Fruit fly (Drosophila melanogaster) whole organism, wandering third instar larva: ENCODE results near the gene CG4995.
A peak's percentile ranks its signal among the peaks of the same experiment; 100 is the strongest.

ENCODE experiments used
- Abd-B ChIP-seq: fragments of >200 bp; optimal IDR thresholded peaks from 2 replicates; lab custom pipeline; 2017; ENCODE audit warnings: missing biosample characterization, missing genetic modification characterization
- CG32264 ChIP-seq: fragments of 200-800 bp; sonication (Bioruptor generic); optimal IDR thresholded peaks from 2 replicates; lab custom pipeline; 2016; ENCODE audit warnings: missing biosample characterization, missing genetic modification characterization
- CrebA ChIP-seq: fragments of 200-800 bp; sonication (Bioruptor generic); optimal IDR thresholded peaks from 2 replicates; lab custom pipeline; 2016; ENCODE audit warnings: missing biosample characterization, mild to moderate bottlenecking, missing genetic modification characterization, borderline replicate concordance
- Dfd ChIP-seq: fragments of >200 bp; optimal IDR thresholded peaks from 2 replicates; lab custom pipeline; 2017; ENCODE audit warnings: missing biosample characterization, missing genetic modification characterization
- Dif ChIP-seq: fragments of 200-275, 200-300 bp; sonication (Bioruptor generic); optimal IDR thresholded peaks from 2 replicates; lab custom pipeline; 2018; ENCODE audit warnings: missing biosample characterization, missing genetic modification characterization; ENCODE audit not compliant: partially characterized antibody
- GATAd ChIP-seq: sonication (Bioruptor generic); optimal IDR thresholded peaks from 2 replicates; lab custom pipeline; 2016; ENCODE audit warnings: missing biosample characterization, missing genetic modification characterization
- HLH106 ChIP-seq: fragments of 200-800 bp; optimal IDR thresholded peaks from 3 replicates; lab custom pipeline; 2019; ENCODE audit warnings: missing biosample characterization, mild to moderate bottlenecking, missing genetic modification characterization, moderate library complexity
- Hnf4 ChIP-seq: fragments of 200-800 bp; sonication (Bioruptor generic); optimal IDR thresholded peaks from 2 replicates; lab custom pipeline; 2016; ENCODE audit warnings: missing biosample characterization, mild to moderate bottlenecking, missing genetic modification characterization
- Hr83 ChIP-seq: fragments of 200-300 bp; sonication (Bioruptor generic); optimal IDR thresholded peaks from 2 replicates; lab custom pipeline; 2016; ENCODE audit warnings: missing biosample characterization, mild to moderate bottlenecking, missing genetic modification characterization, moderate library complexity; ENCODE audit not compliant: poor library complexity, severe bottlenecking
- Jra ChIP-seq: sonication (Bioruptor generic); optimal IDR thresholded peaks from 2 replicates; lab custom pipeline; 2016; ENCODE audit warnings: missing biosample characterization, missing genetic modification characterization
- Myc ChIP-seq: fragments of >200 bp; optimal IDR thresholded peaks from 2 replicates; lab custom pipeline; 2017
- N ChIP-seq: fragments of >200 bp; optimal IDR thresholded peaks from 2 replicates; lab custom pipeline; 2018; ENCODE audit warnings: missing biosample characterization, missing external identifiers, missing genetic modification characterization
- Sp1 ChIP-seq: fragments of 200-800 bp; sonication (Bioruptor generic); optimal IDR thresholded peaks from 3 replicates; lab custom pipeline; 2019; ENCODE audit warnings: missing biosample characterization, mild to moderate bottlenecking, missing genetic modification characterization, moderate library complexity
- br ChIP-seq: fragments of 200-800 bp; sonication (Bioruptor generic); optimal IDR thresholded peaks from 2 replicates; lab custom pipeline; 2016; ENCODE audit warnings: missing biosample characterization, missing genetic modification characterization
- dl ChIP-seq, 2 experiments: fragments of 175-275, 200-275 bp in 1 of 2; fragments of 200-275 bp in 1 of 2; sonication (Bioruptor generic); optimal IDR thresholded peaks; lab custom pipeline; 2018; ENCODE audit warnings: mild to moderate bottlenecking in 2 of 2, missing biosample characterization in 2 of 2, missing genetic modification characterization in 2 of 2, moderate library complexity in 2 of 2; ENCODE audit not compliant: partially characterized antibody in 2 of 2, insufficient read depth in 1 of 2
- dmrt93B ChIP-seq: fragments of 200-800 bp; sonication (Bioruptor generic); optimal IDR thresholded peaks from 2 replicates; lab custom pipeline; 2018; ENCODE audit warnings: missing biosample characterization, mild to moderate bottlenecking, missing genetic modification characterization
- dsf ChIP-seq: sonication (Bioruptor generic); optimal IDR thresholded peaks from 2 replicates; lab custom pipeline; 2016; ENCODE audit warnings: missing biosample characterization, missing genetic modification characterization, borderline replicate concordance
- ey ChIP-seq: fragments of 200-800 bp; sonication (Bioruptor generic); optimal IDR thresholded peaks from 2 replicates; lab custom pipeline; 2016; ENCODE audit warnings: missing biosample characterization, missing genetic modification characterization
- foxo ChIP-seq, 2 experiments: fragments of 200-800 bp; sonication (Bioruptor generic); optimal IDR thresholded peaks; 2 replicates in 1 of 2; 3 replicates in 1 of 2; lab custom pipeline; 2016 to 2017; ENCODE audit warnings: missing biosample characterization in 2 of 2, missing genetic modification characterization in 2 of 2
- fru ChIP-seq: fragments of 200-800 bp; sonication (Bioruptor generic); optimal IDR thresholded peaks from 3 replicates; lab custom pipeline; 2016; ENCODE audit warnings: missing biosample characterization, mild to moderate bottlenecking, missing genetic modification characterization
- h ChIP-seq: fragments of 200-800 bp; sonication (Bioruptor generic); optimal IDR thresholded peaks from 3 replicates; lab custom pipeline; 2016; ENCODE audit warnings: missing biosample characterization, mild to moderate bottlenecking, missing genetic modification characterization
- psq ChIP-seq: fragments of 200-800 bp; sonication (Bioruptor generic); optimal IDR thresholded peaks from 3 replicates; lab custom pipeline; 2017; ENCODE audit warnings: missing biosample characterization, mild to moderate bottlenecking, missing genetic modification characterization, moderate library complexity
- sage ChIP-seq: fragments of 200-800 bp; sonication (Bioruptor generic); optimal IDR thresholded peaks from 2 replicates; lab custom pipeline; 2016; ENCODE audit warnings: missing biosample characterization, mild to moderate bottlenecking, missing genetic modification characterization
- sv ChIP-seq: fragments of 200-800 bp; sonication (Bioruptor generic); optimal IDR thresholded peaks from 3 replicates; lab custom pipeline; 2016; ENCODE audit warnings: missing biosample characterization, missing genetic modification characterization
- tai ChIP-seq: sonication (Bioruptor generic); optimal IDR thresholded peaks from 2 replicates; lab custom pipeline; 2016; ENCODE audit warnings: missing biosample characterization, missing genetic modification characterization
- usp ChIP-seq: fragments of >200 bp; optimal IDR thresholded peaks from 2 replicates; lab custom pipeline; 2017; ENCODE audit warnings: missing biosample characterization, missing genetic modification characterization
- woc ChIP-seq: sonication (Bioruptor generic); optimal IDR thresholded peaks from 2 replicates; lab custom pipeline; 2016; ENCODE audit warnings: missing biosample characterization, mild to moderate bottlenecking, missing genetic modification characterization

Gene CG4995

dm6 chr2L:10306518-10307260, 15.6 kb upstream of the CG4995 start, which contains the start of the genes CG5390 and CG4968 (continued):
- TF ChIP-seq psq: peak; percentile 71
- TF ChIP-seq, all 38 proteins: peak for 19

dm6 chr2L:10310614-10311382, 11.5 kb upstream of the CG4995 start, which contains the start of gene Cdk5alpha:
Gene Cdk5alpha, minus strand, starts transcription at chr2L:10310956.
- TF ChIP-seq CG32264 (GFP tag; lab: Kevin White, UChicago): no peak
- TF ChIP-seq Hnf4 (GFP tag; lab: Kevin White, UChicago): peak; percentile 33
- TF ChIP-seq CrebA (GFP tag; lab: Kevin White, UChicago): no peak
- no peak for TF ChIP-seq Sp1 (GFP tag; lab: Kevin White, UChicago)
- no peak for TF ChIP-seq GATAd (GFP tag; lab: Kevin White, UChicago)
- no peak for TF ChIP-seq Jra (GFP tag; lab: Kevin White, UChicago)
- no peak for TF ChIP-seq h (GFP tag; lab: Kevin White, UChicago)
- TF ChIP-seq HLH106 (tag; lab: Kevin White, UChicago): no peak
- TF ChIP-seq Abd-B (GFP tag; lab: Kevin White, UChicago): no peak
- TF ChIP-seq Dif (GFP tag; lab: Kevin White, UChicago): no peak
- no peak for TF ChIP-seq sv (GFP tag; lab: Kevin White, UChicago)
- no peak for TF ChIP-seq dl (GFP tag; optimal IDR thresholded peaks at IDR 0.05; lab: Kevin White, UChicago; ENCODE audit: insufficient read depth in 1 of 2, partially characterized antibody in 2 of 2)
- peak; percentile 6 for TF ChIP-seq Hr83 (GFP tag; lab: Kevin White, UChicago)
- peak; percentile 59 for TF ChIP-seq tai
- no peak for TF ChIP-seq sage (GFP tag; lab: Kevin White, UChicago)

- TF ChIP-seq N (GFP tag; lab: Kevin White, UChicago) (no peak), tai (peak; percentile 1), dmrt93B (GFP tag; lab: Kevin White, UChicago) (no peak), HLH106 (tag; lab: Kevin White, UChicago) (no peak), sv (GFP tag; lab: Kevin White, UChicago) (no peak), Hnf4 (GFP tag; lab: Kevin White, UChicago) (no peak), fru (GFP tag; lab: Kevin White, UChicago) (no peak), br (GFP tag; lab: Kevin White, UChicago) (no peak), psq (no peak), ey (GFP tag; lab: Kevin White, UChicago) (no peak), dsf (GFP tag; lab: Kevin White, UChicago) (no peak), foxo (GFP tag; optimal IDR thresholded peaks at IDR 0.05; lab: Kevin White, UChicago) (no peak), Myc (lab: Kevin White, UChicago) (peak; percentile 10), Dfd (GFP tag; lab: Kevin White, UChicago) (no peak), sage (GFP tag; lab: Kevin White, UChicago) (peak; percentile 47), Jra (GFP tag; lab: Kevin White, UChicago) (no peak)
Observed at dm6 chr2L:10311822-10312221, 10.5 kb upstream of the CG4995 start.

dm6 chr2L:10314327-10315210, 7.7 kb upstream of the CG4995 start, which contains the start of the genes Usp14 and CG4972:
Gene Usp14, minus strand, starts transcription at chr2L:10314396.
Gene CG4972, plus strand, starts transcription at chr2L:10314792.
- TF ChIP-seq HLH106 (tag; lab: Kevin White, UChicago): peak; percentile 8
- TF ChIP-seq br (GFP tag; lab: Kevin White, UChicago): no peak
- peak; percentile 69 for TF ChIP-seq woc (GFP tag; lab: Kevin White, UChicago)
- TF ChIP-seq usp (GFP tag; lab: Kevin White, UChicago): no peak
- no peak for TF ChIP-seq Hr83 (GFP tag; lab: Kevin White, UChicago)
